Fruit fly (Drosophila melanogaster) whole organism, embryonic: Measurements from ENCODE around the gene her.

Experiments used
- Blimp-1 ChIP-seq: fragments of 200-800 bp; sonication (Bioruptor generic); optimal IDR thresholded peaks from 3 replicates; lab custom pipeline; 2018; ENCODE audit warnings: missing biosample characterization, missing genetic modification characterization, mild to moderate bottlenecking, moderate library complexity, missing genetic modification reagents
- CG10274 ChIP-seq: fragments of 200-800 bp; sonication (Bioruptor generic); optimal IDR thresholded peaks from 3 replicates; lab custom pipeline; 2017; ENCODE audit warnings: missing biosample characterization, mild to moderate bottlenecking, missing genetic modification characterization
- CG10543 ChIP-seq: fragments of 200-800 bp; sonication (Bioruptor generic); optimal IDR thresholded peaks from 3 replicates; lab custom pipeline; 2017; ENCODE audit warnings: missing biosample characterization, mild to moderate bottlenecking, missing genetic modification characterization, moderate library complexity
- CG11560 ChIP-seq: fragments of 200-800 bp; sonication (Bioruptor generic); IDR thresholded peaks from 3 replicates; pipeline ENCODE4 v1.3.6; 2022; ENCODE audit warnings: missing biosample characterization, missing genetic modification characterization
- CG11696 ChIP-seq: fragments of 200-800 bp; sonication (Bioruptor generic); IDR thresholded peaks from 2 replicates; pipeline ENCODE4 v1.3.6; 2022; ENCODE audit warnings: missing biosample characterization, missing genetic modification characterization
- CG11723 ChIP-seq: fragments of 200-800 bp; sonication (Bioruptor generic); optimal IDR thresholded peaks from 2 replicates; lab custom pipeline; 2017; ENCODE audit warnings: missing biosample characterization, mild to moderate bottlenecking, missing genetic modification characterization
- CG14710 ChIP-seq: fragments of 200-800 bp; sonication (Bioruptor generic); optimal IDR thresholded peaks from 3 replicates; lab custom pipeline; 2019; ENCODE audit warnings: missing biosample characterization, mild to moderate bottlenecking, missing genetic modification characterization, moderate library complexity
- CG14860 ChIP-seq: fragments of 200-800 bp; sonication (Bioruptor generic); IDR thresholded peaks from 3 replicates; pipeline ENCODE4 v1.3.6; 2022; ENCODE audit warnings: missing biosample characterization, missing genetic modification characterization; ENCODE audit not compliant: partially characterized antibody
- CG15479 ChIP-seq: fragments of 200-800 bp; sonication (Bioruptor generic); optimal IDR thresholded peaks from 3 replicates; lab custom pipeline; 2019; ENCODE audit warnings: missing biosample characterization, mild to moderate bottlenecking, missing genetic modification characterization, moderate library complexity
- CG15514 ChIP-seq: fragments of 200-800 bp; sonication (Bioruptor generic); optimal IDR thresholded peaks from 3 replicates; lab custom pipeline; 2017; ENCODE audit warnings: missing biosample characterization, missing genetic modification characterization, mild to moderate bottlenecking, moderate library complexity, missing genetic modification reagents
- CG16815 ChIP-seq: fragments of 200-800 bp; sonication (Bioruptor generic); optimal IDR thresholded peaks from 3 replicates; lab custom pipeline; 2017; ENCODE audit warnings: missing biosample characterization, mild to moderate bottlenecking, missing genetic modification characterization
- CG17802 ChIP-seq: fragments of 200-800 bp; sonication (Bioruptor generic); optimal IDR thresholded peaks from 2 replicates; lab custom pipeline; 2018; ENCODE audit warnings: missing biosample characterization, mild to moderate bottlenecking, missing genetic modification characterization, moderate library complexity
- CG1792 ChIP-seq: fragments of 200-800 bp; sonication (Bioruptor generic); optimal IDR thresholded peaks from 2 replicates; lab custom pipeline; 2016; ENCODE audit warnings: missing biosample characterization, missing genetic modification characterization
- CG18476 ChIP-seq: fragments of 200-800 bp; sonication (Bioruptor generic); optimal IDR thresholded peaks from 2 replicates; lab custom pipeline; 2016; ENCODE audit warnings: missing biosample characterization, mild to moderate bottlenecking, missing genetic modification characterization
- CG3407 ChIP-seq: fragments of 200-800 bp; sonication (Bioruptor generic); optimal IDR thresholded peaks from 2 replicates; lab custom pipeline; 2018; ENCODE audit warnings: missing biosample characterization, mild to moderate bottlenecking, missing genetic modification characterization
- CG6254 ChIP-seq: fragments of 200-800 bp; sonication (Bioruptor generic); optimal IDR thresholded peaks from 3 replicates; lab custom pipeline; 2017; ENCODE audit warnings: mild to moderate bottlenecking, missing biosample characterization, missing genetic modification reagents, missing genetic modification characterization
- CG6765 ChIP-seq: fragments of 200-800 bp; sonication (Bioruptor generic); optimal IDR thresholded peaks from 3 replicates; lab custom pipeline; 2017; ENCODE audit warnings: missing biosample characterization, mild to moderate bottlenecking, missing genetic modification characterization
- CG7839 ChIP-seq: fragments of 200-800 bp; sonication (Bioruptor generic); optimal IDR thresholded peaks from 3 replicates; lab custom pipeline; 2018; ENCODE audit warnings: missing biosample characterization, mild to moderate bottlenecking, missing genetic modification characterization, moderate library complexity
- CG8924 ChIP-seq: fragments of 200-800 bp; optimal IDR thresholded peaks from 3 replicates; lab custom pipeline; 2019; ENCODE audit warnings: missing biosample characterization, mild to moderate bottlenecking, missing genetic modification characterization, moderate library complexity
- CG9215 ChIP-seq: fragments of 200-800 bp; sonication (Bioruptor generic); IDR thresholded peaks from 2 replicates; pipeline ENCODE4 v1.3.6; 2022; ENCODE audit warnings: missing biosample characterization, missing genetic modification characterization
- Dek ChIP-seq: fragments of 200-800 bp; sonication (Bioruptor generic); optimal IDR thresholded peaks from 3 replicates; lab custom pipeline; 2019; ENCODE audit warnings: missing biosample characterization, mild to moderate bottlenecking, missing genetic modification characterization, moderate library complexity
- Ets65A ChIP-seq: fragments of 200-800 bp; sonication (Bioruptor generic); peaks from one replicate; lab custom pipeline; 2016; ENCODE audit warnings: missing biosample characterization, missing genetic modification characterization
- HLHmδ ChIP-seq: fragments of 200-800 bp; sonication (Bioruptor generic); optimal IDR thresholded peaks from 2 replicates; lab custom pipeline; 2018; ENCODE audit warnings: missing biosample characterization, mild to moderate bottlenecking, missing genetic modification characterization, moderate library complexity
- Hey ChIP-seq: fragments of 200-800 bp; sonication (Bioruptor generic); optimal IDR thresholded peaks from 3 replicates; lab custom pipeline; 2018; ENCODE audit warnings: missing biosample characterization, mild to moderate bottlenecking, missing genetic modification characterization
- Max ChIP-seq: fragments of 200-800 bp; sonication (Bioruptor generic); optimal IDR thresholded peaks from 2 replicates; lab custom pipeline; 2016; ENCODE audit warnings: missing biosample characterization, mild to moderate bottlenecking, missing genetic modification characterization
- NK7.1 ChIP-seq: fragments of 200-800 bp; sonication (Bioruptor generic); optimal IDR thresholded peaks from 3 replicates; lab custom pipeline; 2016; ENCODE audit warnings: missing biosample characterization, missing genetic modification characterization
- Nf-YB ChIP-seq: fragments of 200-800 bp; sonication (Bioruptor generic); optimal IDR thresholded peaks from 3 replicates; lab custom pipeline; 2019; ENCODE audit warnings: missing biosample characterization, mild to moderate bottlenecking, missing genetic modification characterization, moderate library complexity
- PHDP ChIP-seq: fragments of 200-800 bp; sonication (Bioruptor generic); optimal IDR thresholded peaks from 3 replicates; lab custom pipeline; 2018; ENCODE audit warnings: missing biosample characterization, mild to moderate bottlenecking, missing genetic modification characterization, moderate library complexity
- Scr ChIP-seq: fragments of 200-800 bp; sonication (Bioruptor generic); IDR thresholded peaks from 2 replicates; pipeline ENCODE4 v1.3.6; 2022; ENCODE audit warnings: missing biosample characterization, missing genetic modification characterization; ENCODE audit not compliant: partially characterized antibody
- Side ChIP-seq: fragments of 200-800 bp; sonication (Bioruptor generic); optimal IDR thresholded peaks from 2 replicates; lab custom pipeline; 2016; ENCODE audit warnings: missing biosample characterization, missing genetic modification characterization
- Tbp ChIP-seq: fragments of >200 bp; optimal IDR thresholded peaks from 2 replicates; lab custom pipeline; 2018; ENCODE audit warnings: missing biosample characterization, missing genetic modification characterization
- Xrp1 ChIP-seq: fragments of 200-800 bp; sonication (Bioruptor generic); IDR thresholded peaks from 2 replicates; pipeline ENCODE4 v1.3.6; 2022; ENCODE audit warnings: missing biosample characterization, missing genetic modification characterization
- ase ChIP-seq: fragments of 200-800 bp; sonication (Bioruptor generic); IDR thresholded peaks from 3 replicates; pipeline ENCODE4 v1.3.6; 2022; ENCODE audit warnings: missing biosample characterization, missing genetic modification characterization
- cad ChIP-seq: fragments of >200 bp; optimal IDR thresholded peaks from 2 replicates; lab custom pipeline; 2017; ENCODE audit warnings: missing biosample characterization, missing genetic modification characterization
- dimm ChIP-seq: fragments of 200-800 bp; sonication (Bioruptor generic); IDR thresholded peaks from 2 replicates; pipeline ENCODE4 v1.3.6; 2022; ENCODE audit warnings: missing biosample characterization, missing genetic modification characterization
- fru ChIP-seq: fragments of >200 bp; optimal IDR thresholded peaks from 2 replicates; lab custom pipeline; 2017
- gce ChIP-seq: fragments of 200-800 bp; sonication (Bioruptor generic); IDR thresholded peaks from 3 replicates; pipeline ENCODE4 v1.3.6; 2022; ENCODE audit warnings: missing biosample characterization, missing genetic modification characterization
- ham ChIP-seq: fragments of 200-800 bp; sonication (Bioruptor generic); IDR thresholded peaks from 2 replicates; pipeline ENCODE4 v1.3.6; 2022; ENCODE audit warnings: missing biosample characterization, missing genetic modification characterization
- klu ChIP-seq: fragments of 200-800 bp; sonication (Bioruptor generic); IDR thresholded peaks from 2 replicates; pipeline ENCODE4 v1.3.6; 2022; ENCODE audit warnings: missing biosample characterization, missing genetic modification characterization
- kni ChIP-seq: fragments of 200-800 bp; sonication (Bioruptor generic); optimal IDR thresholded peaks from 3 replicates; lab custom pipeline; 2017; ENCODE audit warnings: mild to moderate bottlenecking, missing biosample characterization, missing genetic modification reagents, missing genetic modification characterization
- mld ChIP-seq: fragments of 200-800 bp; sonication (Bioruptor generic); IDR thresholded peaks from 3 replicates; pipeline ENCODE4 v1.3.6; 2022; ENCODE audit warnings: missing biosample characterization, missing genetic modification characterization; ENCODE audit not compliant: partially characterized antibody
- pb ChIP-seq: fragments of 200-800 bp; sonication (Bioruptor generic); optimal IDR thresholded peaks from 3 replicates; lab custom pipeline; 2016; ENCODE audit warnings: missing biosample characterization, missing genetic modification characterization
- pho ChIP-seq: fragments of 200-800 bp; sonication (Bioruptor generic); optimal IDR thresholded peaks from 2 replicates; lab custom pipeline; 2016; ENCODE audit warnings: missing biosample characterization, missing genetic modification characterization
- phol ChIP-seq: fragments of 200-800 bp; sonication (Bioruptor generic); optimal IDR thresholded peaks from 3 replicates; lab custom pipeline; 2018; ENCODE audit warnings: missing biosample characterization, mild to moderate bottlenecking, missing genetic modification characterization, moderate library complexity
- seq ChIP-seq: fragments of 200-800 bp; sonication (Bioruptor generic); IDR thresholded peaks from 2 replicates; pipeline ENCODE4 v1.3.6; 2022; ENCODE audit warnings: missing biosample characterization, missing genetic modification characterization
- so ChIP-seq: fragments of 200-800 bp; sonication (Bioruptor generic); IDR thresholded peaks from 3 replicates; pipeline ENCODE4 v1.3.6; 2022; ENCODE audit warnings: missing biosample characterization, missing genetic modification characterization
- usp ChIP-seq: fragments of >200 bp; optimal IDR thresholded peaks from 2 replicates; lab custom pipeline; 2017; ENCODE audit warnings: missing biosample characterization, missing genetic modification characterization
- vnd ChIP-seq: fragments of 200-800 bp; sonication (Bioruptor generic); IDR thresholded peaks from 3 replicates; pipeline ENCODE4 v1.3.6; 2022; ENCODE audit warnings: missing biosample characterization, missing genetic modification characterization; ENCODE audit not compliant: partially characterized antibody
- yki ChIP-seq: fragments of >200 bp; optimal IDR thresholded peaks from 3 replicates; lab custom pipeline; 2018

her gene

DNA sequence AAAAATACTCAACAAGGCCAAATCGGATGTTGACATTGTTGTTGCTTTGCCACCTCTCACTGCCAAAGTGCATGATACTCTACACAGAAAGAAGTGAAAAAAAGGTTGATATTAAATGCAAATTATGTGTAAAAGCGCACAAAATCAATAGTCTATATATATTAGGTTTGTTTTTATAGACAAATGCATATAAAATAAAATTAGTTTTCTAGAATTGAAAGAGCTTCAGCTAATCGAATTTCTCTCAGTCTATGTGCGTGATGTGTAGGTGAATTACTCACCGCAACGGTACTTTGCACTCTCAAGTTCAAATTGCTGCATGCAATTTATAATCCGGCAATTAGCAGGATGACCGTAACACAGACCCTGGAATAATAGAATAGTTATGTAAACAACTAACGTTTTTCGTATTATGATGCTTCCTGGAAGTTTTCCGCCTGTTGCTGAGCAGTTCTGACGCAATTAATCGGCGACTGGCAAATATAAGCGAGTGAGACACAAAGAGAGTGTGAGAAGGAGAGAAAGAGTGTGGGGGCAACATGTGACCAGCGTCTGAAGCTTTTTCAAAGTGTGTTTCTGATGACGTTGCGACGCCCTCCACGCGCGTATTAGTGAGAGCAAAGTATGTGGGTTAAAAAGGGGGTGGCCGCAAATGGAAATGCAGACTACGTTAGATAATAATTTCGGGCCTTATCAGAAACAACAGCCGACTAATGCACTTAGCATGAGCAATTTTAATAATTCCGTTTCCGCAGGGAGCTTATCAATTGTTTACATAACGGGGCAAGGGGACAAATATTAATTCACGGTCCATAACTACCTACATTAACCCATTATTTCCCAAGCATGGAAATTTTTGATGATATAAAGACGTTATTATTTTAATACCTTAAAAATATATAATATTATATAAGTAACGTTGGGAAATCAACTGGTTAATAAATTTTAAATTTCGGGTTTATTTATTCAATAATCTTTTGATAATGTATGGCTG is 44.0 kb downstream of the her start (continued):
- TF ChIP-seq CG16815 (GFP tag; lab: Kevin White, UChicago) (peak; percentile 51), Ets65A (GFP tag; lab: Kevin White, UChicago) (peak; percentile 97), Xrp1 (GFP tag; lab: Robert Waterston, UW) (peak; percentile 98), CG18476 (GFP tag; lab: Kevin White, UChicago) (peak; percentile 94), Dek (peak; percentile 85), gce (GFP tag; lab: Robert Waterston, UW) (peak; percentile 92), usp (GFP tag; lab: Kevin White, UChicago) (no peak), CG7839 (peak; percentile 94), CG6765 (peak; percentile 58), phol (tag; lab: Kevin White, UChicago) (peak; percentile 94), CG9215 (GFP tag; lab: Robert Waterston, UW) (peak; percentile 89), CG14860 (GFP tag; lab: Robert Waterston, UW) (no peak), CG11723 (GFP tag; lab: Kevin White, UChicago) (peak; percentile 84), CG15514 (GFP tag; lab: Kevin White, UChicago) (peak; percentile 79), PHDP (tag; lab: Kevin White, UChicago) (peak; percentile 82), pho (GFP tag; lab: Kevin White, UChicago) (peak; percentile 79), cad (no peak), dimm (GFP tag; lab: Robert Waterston, UW) (peak; percentile 92), so (peak; percentile 94), CG14710 (tag; lab: Kevin White, UChicago) (peak; percentile 93), CG3407 (GFP tag; lab: Kevin White, UChicago) (peak; percentile 81), Tbp (GFP tag; lab: Kevin White, UChicago) (no peak), Max (GFP tag; lab: Kevin White, UChicago) (peak; percentile 92), ham (GFP tag; lab: Robert Waterston, UW) (no peak; the same call in 1 of the 2 replicates), NK7.1 (GFP tag; lab: Kevin White, UChicago) (peak; percentile 55), yki (lab: Kevin White, UChicago) (no peak), CG10543 (no peak), HLHmδ (GFP tag; lab: Kevin White, UChicago) (no peak), CG1792 (GFP tag; lab: Kevin White, UChicago) (peak; percentile 54), mld (GFP tag; lab: Robert Waterston, UW) (no peak), klu (GFP tag; lab: Robert Waterston, UW) (peak; percentile 88), seq (peak; percentile 92), Nf-YB (GFP tag; lab: Kevin White, UChicago) (peak; percentile 60), CG8924 (tag; lab: Kevin White, UChicago) (peak; percentile 88), Scr (GFP tag; lab: Robert Waterston, UW) (no peak), kni (GFP tag; lab: Kevin White, UChicago) (no peak), vnd (GFP tag; lab: Robert Waterston, UW) (no peak), CG11560 (peak; percentile 76; the same call in 2 of the 3 replicates), Hey (tag; lab: Kevin White, UChicago) (no peak), CG15479 (GFP tag; lab: Kevin White, UChicago) (no peak), fru (lab: Kevin White, UChicago) (no peak), ase (GFP tag; lab: Robert Waterston, UW) (peak; percentile 95), CG6254 (GFP tag; lab: Kevin White, UChicago) (peak; percentile 84), Blimp-1 (peak; percentile 95), CG17802 (peak; percentile 67), CG11696 (peak; percentile 87), Side (peak; percentile 75), pb (peak; percentile 22), CG10274 (GFP tag; lab: Kevin White, UChicago) (peak; percentile 75)
